Fruit fly (Drosophila melanogaster) whole organism, pupa: ENCODE results near the gene Irc.

Experiments used
- CG13204 ChIP-seq: fragments of 200-800 bp; sonication (Bioruptor generic); optimal IDR thresholded peaks from 2 replicates; lab custom pipeline; 2018; ENCODE audit warnings: missing biosample characterization, mild to moderate bottlenecking, missing genetic modification characterization, moderate library complexity
- CG14655 ChIP-seq: fragments of 200-800 bp; sonication (Bioruptor generic); optimal IDR thresholded peaks from 3 replicates; lab custom pipeline; 2017; ENCODE audit warnings: mild to moderate bottlenecking, missing biosample characterization, missing genetic modification reagents, missing genetic modification characterization
- CG32121 ChIP-seq: fragments of 200-800 bp; sonication (Bioruptor generic); IDR thresholded peaks from 2 replicates; pipeline ENCODE4 v1.3.6; 2022; ENCODE audit warnings: missing biosample characterization, missing genetic modification characterization
- CG8301 ChIP-seq: fragments of 200-800 bp; sonication (Bioruptor generic); optimal IDR thresholded peaks from 2 replicates; lab custom pipeline; 2018; ENCODE audit warnings: missing biosample characterization, mild to moderate bottlenecking, missing genetic modification characterization
- CG9948 ChIP-seq: fragments of 200-800 bp; sonication (Bioruptor generic); optimal IDR thresholded peaks from 2 replicates; lab custom pipeline; 2018; ENCODE audit warnings: missing biosample characterization, mild to moderate bottlenecking, missing genetic modification characterization, moderate library complexity
- EcR ChIP-seq: fragments of 200-800 bp; sonication (Bioruptor generic); optimal IDR thresholded peaks from 3 replicates; lab custom pipeline; 2019; ENCODE audit warnings: missing biosample characterization, missing genetic modification characterization, mild to moderate bottlenecking, moderate library complexity, missing genetic modification reagents
- Pif1A ChIP-seq: fragments of 200-800 bp; sonication (Bioruptor generic); optimal IDR thresholded peaks from 3 replicates; lab custom pipeline; 2016; ENCODE audit warnings: missing biosample characterization, missing genetic modification characterization

- TF ChIP-seq CG13204 (GFP tag; lab: Kevin White, UChicago): peak; percentile 33
- TF ChIP-seq Pif1A (GFP tag; lab: Kevin White, UChicago): peak; percentile 6
- peak; percentile 76 for TF ChIP-seq EcR (GFP tag; lab: Kevin White, UChicago)
- peak; percentile 19 for TF ChIP-seq CG9948
- TF ChIP-seq CG8301 (tag; lab: Kevin White, UChicago): peak; percentile 8
- no peak for TF ChIP-seq CG32121 (GFP tag; lab: Robert Waterston, UW)
- TF ChIP-seq CG14655: peak; percentile 47
Measured at dm6 chr3R:17018902-17019527, 16.3 kb downstream of the Irc start.
